Worm (Caenorhabditis elegans) whole organism, early embryonic: ENCODE data around the gene K02D10.4.

Experiments
- F13C5.2 ChIP-seq: sonication (generic microtip); optimal IDR thresholded peaks from 2 replicates; lab custom pipeline; 2017; ENCODE audit warnings: mild to moderate bottlenecking, missing genetic modification characterization, inconsistent platforms, missing compliant biosample characterization
- ama-1 ChIP-seq: fragments of 150-350 bp; optimal IDR thresholded peaks from 2 replicates; lab custom pipeline; 2014
- ceh-13 ChIP-seq: fragments of 200-800 bp; sonication (Bioruptor generic); optimal IDR thresholded peaks from 2 replicates; lab custom pipeline; 2018; ENCODE audit warnings: mild to moderate bottlenecking, missing genetic modification characterization, missing compliant biosample characterization
- ets-7 ChIP-seq: sonication (generic microtip); optimal IDR thresholded peaks from 2 replicates; lab custom pipeline; 2016; ENCODE audit warnings: missing genotype, missing genetic modification characterization, missing compliant biosample characterization
- sea-1 ChIP-seq: fragments of 200-800 bp; sonication (Bioruptor generic); conservative IDR thresholded peaks from 2 replicates; pipeline ENCODE4 v1.3.6; 2022; ENCODE audit warnings: missing genetic modification characterization, missing compliant biosample characterization
- tra-4 ChIP-seq: sonication (generic microtip); optimal IDR thresholded peaks from 2 replicates; lab custom pipeline; 2017; ENCODE audit warnings: missing genetic modification characterization, missing compliant biosample characterization

ce11 chrIII:8829245-8829644, 49.4 kb upstream of the K02D10.4 start, which contains the start of gene F44E2.3:
- TF ChIP-seq ama-1 (no peak), ets-7 (tag; lab: Kevin White, UChicago) (no peak), ceh-13 (no peak), tra-4 (tag; lab: Kevin White, UChicago) (no peak), sea-1 (GFP tag; lab: Robert Waterston, UW) (no peak), F13C5.2 (tag; lab: Kevin White, UChicago) (no peak)
